Worm (Caenorhabditis elegans): ENCODE measurements around the gene cyp-35B2.

The cyp-35B2 gene

ce11 chrV:3941860-3942259, at the start of gene cyp-35B2:
Gene cyp-35B2 (plus strand): TSS chrV:3942160.
- no peak for TF ChIP-seq ref-1 (GFP tag; conservative IDR thresholded peaks at IDR 0.05)
- no peak for TF ChIP-seq ztf-29 (GFP tag; IDR thresholded peaks at IDR 0.05)
- no peak for TF ChIP-seq flt-1 (GFP tag; IDR thresholded peaks at IDR 0.05)
- no peak for TF ChIP-seq ztf-23 (GFP tag; IDR thresholded peaks at IDR 0.05)
- TF ChIP-seq T22C8.4 (GFP tag; IDR thresholded peaks at IDR 0.05): no peak
- no peak for TF ChIP-seq klf-2 (GFP tag; conservative IDR thresholded peaks at IDR 0.05)
- no peak for TF ChIP-seq cog-1 (tag; optimal IDR thresholded peaks at IDR 0.05)
- TF ChIP-seq tab-1 (GFP tag; IDR thresholded peaks at IDR 0.05): no peak
- no peak for TF ChIP-seq med-1 (GFP tag; optimal IDR thresholded peaks at IDR 0.05; ENCODE audit: insufficient read depth)

- TF ChIP-seq ztf-23 (GFP tag; IDR thresholded peaks at IDR 0.05) (no peak), T22C8.4 (GFP tag; IDR thresholded peaks at IDR 0.05) (no peak), ztf-29 (GFP tag; IDR thresholded peaks at IDR 0.05) (no peak), cog-1 (tag; optimal IDR thresholded peaks at IDR 0.05) (no peak), klf-2 (GFP tag; conservative IDR thresholded peaks at IDR 0.05) (no peak), med-1 (GFP tag; optimal IDR thresholded peaks at IDR 0.05; ENCODE audit: insufficient read depth) (no peak), ref-1 (GFP tag; conservative IDR thresholded peaks at IDR 0.05) (no peak), flt-1 (GFP tag; IDR thresholded peaks at IDR 0.05) (no peak), tab-1 (GFP tag; IDR thresholded peaks at IDR 0.05) (no peak)
Observed at ce11 chrV:3892361-3892904, 49.5 kb upstream of the cyp-35B2 start, which contains the start of gene C17E7.4. Gene C17E7.4 (plus strand): TSS chrV:3892854.

ce11 chrV:3894661-3895060, 47.3 kb upstream of the cyp-35B2 start, which contains the start of gene sre-9:
Gene sre-9 (plus strand): TSS chrV:3894961.
- no peak for TF ChIP-seq ref-1 (GFP tag; conservative IDR thresholded peaks at IDR 0.05)
- no peak for TF ChIP-seq T22C8.4 (GFP tag; IDR thresholded peaks at IDR 0.05)
- TF ChIP-seq ztf-29 (GFP tag; IDR thresholded peaks at IDR 0.05): no peak
- no peak for TF ChIP-seq cog-1 (tag; optimal IDR thresholded peaks at IDR 0.05)
- TF ChIP-seq tab-1 (GFP tag; IDR thresholded peaks at IDR 0.05): no peak
- no peak for TF ChIP-seq klf-2 (GFP tag; conservative IDR thresholded peaks at IDR 0.05)
- TF ChIP-seq med-1 (GFP tag; optimal IDR thresholded peaks at IDR 0.05; ENCODE audit: insufficient read depth): no peak
- no peak for TF ChIP-seq flt-1 (GFP tag; IDR thresholded peaks at IDR 0.05)
- no peak for TF ChIP-seq ztf-23 (GFP tag; IDR thresholded peaks at IDR 0.05)

ce11 chrV:3896018-3896417, 45.9 kb upstream of the cyp-35B2 start:
- TF ChIP-seq klf-2 (GFP tag; conservative IDR thresholded peaks at IDR 0.05): no peak
- no peak for TF ChIP-seq med-1 (GFP tag; optimal IDR thresholded peaks at IDR 0.05; ENCODE audit: insufficient read depth)
- no peak for TF ChIP-seq cog-1 (tag; optimal IDR thresholded peaks at IDR 0.05)
- TF ChIP-seq tab-1 (GFP tag; IDR thresholded peaks at IDR 0.05): no peak
- TF ChIP-seq flt-1 (GFP tag; IDR thresholded peaks at IDR 0.05): no peak
- no peak for TF ChIP-seq ref-1 (GFP tag; conservative IDR thresholded peaks at IDR 0.05)
- TF ChIP-seq T22C8.4 (GFP tag; IDR thresholded peaks at IDR 0.05): no peak
- TF ChIP-seq ztf-29 (GFP tag; IDR thresholded peaks at IDR 0.05): no peak
- no peak for TF ChIP-seq ztf-23 (GFP tag; IDR thresholded peaks at IDR 0.05)

ce11 chrV:3900102-3900501, 41.9 kb upstream of the cyp-35B2 start, which contains the start of gene irld-22:
Gene irld-22 (minus strand): TSS chrV:3900202.
- no peak for TF ChIP-seq T22C8.4 (GFP tag; IDR thresholded peaks at IDR 0.05)
- TF ChIP-seq tab-1 (GFP tag; IDR thresholded peaks at IDR 0.05): no peak
- no peak for TF ChIP-seq klf-2 (GFP tag; conservative IDR thresholded peaks at IDR 0.05)

ce11 chrV:3902458-3903157, 39.4 kb upstream of the cyp-35B2 start, which contains the start of the genes str-229 and srh-190:
Gene str-229 (minus strand): TSS chrV:3902558.
Gene srh-190 (plus strand): TSS chrV:3903107.
- TF ChIP-seq cog-1 (tag; optimal IDR thresholded peaks at IDR 0.05) (no peak), med-1 (GFP tag; optimal IDR thresholded peaks at IDR 0.05; ENCODE audit: insufficient read depth) (no peak), ztf-23 (GFP tag; IDR thresholded peaks at IDR 0.05) (no peak), klf-2 (GFP tag; conservative IDR thresholded peaks at IDR 0.05) (no peak)

- no peak for TF ChIP-seq ztf-29 (GFP tag; IDR thresholded peaks at IDR 0.05)
Observed at ce11 chrV:3903424-3903823, 38.5 kb upstream of the cyp-35B2 start.

ce11 chrV:3905841-3906240, 36.1 kb upstream of the cyp-35B2 start, which contains the start of gene nhr-156:
Gene nhr-156 (plus strand): TSS chrV:3906106.
- no peak for TF ChIP-seq ref-1 (GFP tag; conservative IDR thresholded peaks at IDR 0.05)
- no peak for TF ChIP-seq ztf-29 (GFP tag; IDR thresholded peaks at IDR 0.05)

ce11 chrV:3912472-3912871, 29.5 kb upstream of the cyp-35B2 start, which contains the start of gene srx-68:
Gene srx-68 (plus strand): TSS chrV:3912772.
- TF ChIP-seq med-1 (GFP tag; optimal IDR thresholded peaks at IDR 0.05; ENCODE audit: insufficient read depth) (no peak), klf-2 (GFP tag; conservative IDR thresholded peaks at IDR 0.05) (no peak), ztf-23 (GFP tag; IDR thresholded peaks at IDR 0.05) (no peak), ref-1 (GFP tag; conservative IDR thresholded peaks at IDR 0.05) (no peak), cog-1 (tag; optimal IDR thresholded peaks at IDR 0.05) (no peak), flt-1 (GFP tag; IDR thresholded peaks at IDR 0.05) (no peak), ztf-29 (GFP tag; IDR thresholded peaks at IDR 0.05) (no peak), T22C8.4 (GFP tag; IDR thresholded peaks at IDR 0.05) (no peak)

- TF ChIP-seq ref-1 (GFP tag; conservative IDR thresholded peaks at IDR 0.05) (no peak), med-1 (GFP tag; optimal IDR thresholded peaks at IDR 0.05; ENCODE audit: insufficient read depth) (no peak), T22C8.4 (GFP tag; IDR thresholded peaks at IDR 0.05) (no peak), klf-2 (GFP tag; conservative IDR thresholded peaks at IDR 0.05) (no peak), ztf-29 (GFP tag; IDR thresholded peaks at IDR 0.05) (no peak), flt-1 (GFP tag; IDR thresholded peaks at IDR 0.05) (no peak), cog-1 (tag; optimal IDR thresholded peaks at IDR 0.05) (no peak), ztf-23 (GFP tag; IDR thresholded peaks at IDR 0.05) (no peak), tab-1 (GFP tag; IDR thresholded peaks at IDR 0.05) (no peak)
Observed at ce11 chrV:3913131-3913530, 28.8 kb upstream of the cyp-35B2 start.
